Fruit fly (Drosophila melanogaster) whole organism, embryonic: ENCODE results near the gene 7B2.
A peak's percentile ranks its signal among the peaks of the same experiment; 100 is the strongest.

Experiments
- Aef1 ChIP-seq: fragments of 200-800 bp; sonication (Bioruptor generic); IDR thresholded peaks from 3 replicates; pipeline ENCODE4 v1.3.6; 2022; ENCODE audit warnings: missing biosample characterization, missing genetic modification characterization
- Asciz ChIP-seq: fragments of 200-800 bp; sonication (Bioruptor generic); optimal IDR thresholded peaks from 2 replicates; lab custom pipeline; 2017; ENCODE audit warnings: missing biosample characterization, mild to moderate bottlenecking, missing genetic modification characterization, missing genetic modification reagents
- Atf3 ChIP-seq: fragments of 200-800 bp; sonication (Bioruptor generic); optimal IDR thresholded peaks from 3 replicates; lab custom pipeline; 2016; ENCODE audit warnings: missing biosample characterization, missing genetic modification characterization
- Awh ChIP-seq: fragments of 200-800 bp; sonication (Bioruptor generic); IDR thresholded peaks from 2 replicates; pipeline ENCODE4, ENCODE4 v1.3.6; 2022; ENCODE audit warnings: missing biosample characterization, missing genetic modification characterization
- CG11247 ChIP-seq: fragments of 200-800 bp; sonication (Bioruptor generic); IDR thresholded peaks from 2 replicates; pipeline ENCODE4 v1.3.6; 2022; ENCODE audit warnings: missing biosample characterization, missing genetic modification characterization
- CG12769 ChIP-seq: fragments of 200-800 bp; sonication (Bioruptor generic); optimal IDR thresholded peaks from 2 replicates; lab custom pipeline; 2019; ENCODE audit warnings: missing biosample characterization, mild to moderate bottlenecking, missing genetic modification characterization, moderate library complexity
- CG13775 ChIP-seq: fragments of 200-800 bp; sonication (Bioruptor generic); optimal IDR thresholded peaks from 3 replicates; lab custom pipeline; 2017; ENCODE audit warnings: missing biosample characterization, mild to moderate bottlenecking, missing genetic modification characterization
- CG1529 ChIP-seq: fragments of 200-800 bp; sonication (Bioruptor generic); optimal IDR thresholded peaks from 3 replicates; lab custom pipeline; 2018; ENCODE audit warnings: missing biosample characterization, missing genetic modification characterization
- CG1647 ChIP-seq: fragments of 200-800 bp; sonication (Bioruptor generic); optimal IDR thresholded peaks from 3 replicates; lab custom pipeline; 2016; ENCODE audit warnings: missing biosample characterization, missing genetic modification characterization
- CG16779 ChIP-seq: fragments of 200-800 bp; sonication (Bioruptor generic); IDR thresholded peaks from 2 replicates; pipeline ENCODE4 v1.3.6; 2022; ENCODE audit warnings: missing biosample characterization, missing genetic modification characterization
- CG17568 ChIP-seq: fragments of 200-800 bp; sonication (Bioruptor generic); optimal IDR thresholded peaks from 2 replicates; lab custom pipeline; 2018; ENCODE audit warnings: missing biosample characterization, mild to moderate bottlenecking, missing genetic modification characterization, moderate library complexity
- CG1792 ChIP-seq: fragments of 200-800 bp; sonication (Bioruptor generic); optimal IDR thresholded peaks from 2 replicates; lab custom pipeline; 2016; ENCODE audit warnings: missing biosample characterization, missing genetic modification characterization
- CG31388 ChIP-seq: fragments of 200-800 bp; sonication (Bioruptor generic); optimal IDR thresholded peaks from 2 replicates; lab custom pipeline; 2016; ENCODE audit warnings: missing biosample characterization, missing genetic modification characterization
- CG3281 ChIP-seq: fragments of 200-800 bp; sonication (Bioruptor generic); optimal IDR thresholded peaks from 3 replicates; lab custom pipeline; 2017; ENCODE audit warnings: missing biosample characterization, mild to moderate bottlenecking, missing genetic modification characterization
- CG3726 ChIP-seq: fragments of 200-800 bp; sonication (Bioruptor generic); IDR thresholded peaks from 3 replicates; pipeline ENCODE4, ENCODE4 v1.3.6; 2022; ENCODE audit warnings: missing biosample characterization, missing genetic modification characterization
- CG4617 ChIP-seq: fragments of 200-800 bp; sonication (Bioruptor generic); optimal IDR thresholded peaks from 3 replicates; lab custom pipeline; 2016; ENCODE audit warnings: missing biosample characterization, missing genetic modification characterization, borderline replicate concordance
- CG6813 ChIP-seq: fragments of 200-800 bp; sonication (Bioruptor generic); optimal IDR thresholded peaks from 2 replicates; lab custom pipeline; 2017; ENCODE audit warnings: missing biosample characterization, missing genetic modification characterization, mild to moderate bottlenecking, moderate library complexity, missing genetic modification reagents
- CG9609 ChIP-seq: fragments of 200-800 bp; sonication (Bioruptor generic); optimal IDR thresholded peaks from 3 replicates; lab custom pipeline; 2016; ENCODE audit warnings: missing biosample characterization, missing genetic modification characterization
- D19B ChIP-seq: fragments of 200-800 bp; sonication (Bioruptor generic); optimal IDR thresholded peaks from 2 replicates; lab custom pipeline; 2017; ENCODE audit warnings: missing biosample characterization, mild to moderate bottlenecking, missing genetic modification characterization
- Dad ChIP-seq: fragments of 200-800 bp; sonication (Bioruptor generic); optimal IDR thresholded peaks from 3 replicates; lab custom pipeline; 2016; ENCODE audit warnings: missing biosample characterization, missing genetic modification characterization
- E2f1 ChIP-seq: fragments of 200-800 bp; sonication (Bioruptor generic); IDR thresholded peaks from 2 replicates; pipeline ENCODE4 v1.3.6; 2022; ENCODE audit warnings: missing biosample characterization, missing genetic modification characterization
- Ets97D ChIP-seq: fragments of 200-800 bp; sonication (Bioruptor generic); optimal IDR thresholded peaks from 3 replicates; lab custom pipeline; 2016; ENCODE audit warnings: missing biosample characterization, missing genetic modification characterization
- Hand ChIP-seq: fragments of 200-800 bp; sonication (Bioruptor generic); optimal IDR thresholded peaks from 2 replicates; lab custom pipeline; 2017; ENCODE audit warnings: mild to moderate bottlenecking, missing biosample characterization, missing genetic modification reagents, missing genetic modification characterization
- Hmr ChIP-seq: fragments of 200-800 bp; sonication (Bioruptor generic); optimal IDR thresholded peaks from 3 replicates; lab custom pipeline; 2017; ENCODE audit warnings: mild to moderate bottlenecking, missing biosample characterization, missing genetic modification reagents, missing genetic modification characterization
- Kr ChIP-seq: fragments of 200-800 bp; sonication (Bioruptor generic); optimal IDR thresholded peaks from 2 replicates; lab custom pipeline; 2017; ENCODE audit warnings: missing biosample characterization, mild to moderate bottlenecking, missing genetic modification characterization
- Mad ChIP-seq: fragments of 200-800 bp; sonication (Bioruptor generic); optimal IDR thresholded peaks from 2 replicates; lab custom pipeline; 2016; ENCODE audit warnings: missing biosample characterization, missing genetic modification characterization
- Mes4 ChIP-seq: fragments of 200-800 bp; sonication (Bioruptor generic); optimal IDR thresholded peaks from 2 replicates; lab custom pipeline; 2016; ENCODE audit warnings: missing biosample characterization, missing genetic modification characterization
- Optix ChIP-seq: fragments of 200-800 bp; sonication (Bioruptor generic); IDR thresholded peaks from 3 replicates; pipeline ENCODE4 v1.3.6; 2022; ENCODE audit warnings: missing biosample characterization, missing genetic modification characterization
- PHDP ChIP-seq: fragments of 200-800 bp; sonication (Bioruptor generic); optimal IDR thresholded peaks from 3 replicates; lab custom pipeline; 2018; ENCODE audit warnings: missing biosample characterization, mild to moderate bottlenecking, missing genetic modification characterization, moderate library complexity
- Poxn ChIP-seq: fragments of 200-800 bp; sonication (Bioruptor generic); IDR thresholded peaks from 2 replicates; pipeline ENCODE4 v1.3.6; 2022; ENCODE audit warnings: missing biosample characterization, missing genetic modification characterization
- Xrp1 ChIP-seq: fragments of 200-800 bp; sonication (Bioruptor generic); IDR thresholded peaks from 2 replicates; pipeline ENCODE4 v1.3.6; 2022; ENCODE audit warnings: missing biosample characterization, missing genetic modification characterization
- bigmax ChIP-seq: fragments of 200-800 bp; sonication (Bioruptor generic); optimal IDR thresholded peaks from 2 replicates; lab custom pipeline; 2018; ENCODE audit warnings: missing biosample characterization, mild to moderate bottlenecking, missing genetic modification characterization
- btn ChIP-seq: fragments of 200-800 bp; sonication (Bioruptor generic); optimal IDR thresholded peaks from 2 replicates; lab custom pipeline; 2016; ENCODE audit warnings: missing biosample characterization, missing genetic modification characterization
- cato ChIP-seq: fragments of 200-800 bp; sonication (Bioruptor generic); optimal IDR thresholded peaks from 2 replicates; lab custom pipeline; 2016; ENCODE audit warnings: missing biosample characterization, missing genetic modification characterization, borderline replicate concordance
- cg ChIP-seq: fragments of 200-800 bp; sonication (Bioruptor generic); optimal IDR thresholded peaks from 3 replicates; lab custom pipeline; 2019; ENCODE audit warnings: missing biosample characterization, mild to moderate bottlenecking, missing genetic modification characterization, moderate library complexity
- dimm ChIP-seq: fragments of 200-800 bp; sonication (Bioruptor generic); IDR thresholded peaks from 2 replicates; pipeline ENCODE4 v1.3.6; 2022; ENCODE audit warnings: missing biosample characterization, missing genetic modification characterization
- en ChIP-seq: fragments of 200-800 bp; sonication (Bioruptor generic); optimal IDR thresholded peaks from 2 replicates; lab custom pipeline; 2016; ENCODE audit warnings: missing biosample characterization, missing genetic modification characterization
- fd3F ChIP-seq: fragments of 200-800 bp; sonication (Bioruptor generic); optimal IDR thresholded peaks from 2 replicates; lab custom pipeline; 2018; ENCODE audit warnings: missing biosample characterization, mild to moderate bottlenecking, missing genetic modification characterization, moderate library complexity
- gce ChIP-seq: fragments of 200-800 bp; sonication (Bioruptor generic); IDR thresholded peaks from 3 replicates; pipeline ENCODE4 v1.3.6; 2022; ENCODE audit warnings: missing biosample characterization, missing genetic modification characterization
- gcm ChIP-seq: fragments of 200-800 bp; sonication (Bioruptor generic); optimal IDR thresholded peaks from 2 replicates; lab custom pipeline; 2019; ENCODE audit warnings: missing biosample characterization, mild to moderate bottlenecking, missing genetic modification characterization, moderate library complexity
- grau ChIP-seq: fragments of 200-800 bp; optimal IDR thresholded peaks from 3 replicates; lab custom pipeline; 2019; ENCODE audit warnings: missing biosample characterization, mild to moderate bottlenecking, missing genetic modification characterization, moderate library complexity
- gt ChIP-seq: fragments of 200-800 bp; sonication (Bioruptor generic); IDR thresholded peaks from 2 replicates; pipeline ENCODE4 v1.3.6; 2022; ENCODE audit warnings: missing biosample characterization, missing genetic modification characterization
- ham ChIP-seq: fragments of 200-800 bp; sonication (Bioruptor generic); IDR thresholded peaks from 2 replicates; pipeline ENCODE4 v1.3.6; 2022; ENCODE audit warnings: missing biosample characterization, missing genetic modification characterization
- ken ChIP-seq: fragments of 200-800 bp; sonication (Bioruptor generic); IDR thresholded peaks from 3 replicates; pipeline ENCODE4 v1.3.6; 2022; ENCODE audit warnings: missing biosample characterization, missing genetic modification characterization
- kni ChIP-seq: fragments of 200-800 bp; sonication (Bioruptor generic); optimal IDR thresholded peaks from 3 replicates; lab custom pipeline; 2017; ENCODE audit warnings: mild to moderate bottlenecking, missing biosample characterization, missing genetic modification reagents, missing genetic modification characterization
- lab ChIP-seq: fragments of 200-800 bp; sonication (Bioruptor generic); optimal IDR thresholded peaks from 3 replicates; lab custom pipeline; 2017; ENCODE audit warnings: missing biosample characterization, missing genetic modification characterization, mild to moderate bottlenecking, moderate library complexity, missing genetic modification reagents
- pfk ChIP-seq: fragments of 200-800 bp; sonication (Bioruptor generic); optimal IDR thresholded peaks from 2 replicates; lab custom pipeline; 2018; ENCODE audit warnings: missing biosample characterization, mild to moderate bottlenecking, missing genetic modification characterization, moderate library complexity
- psq ChIP-seq: fragments of 200-800 bp; sonication (Bioruptor generic); optimal IDR thresholded peaks from 2 replicates; lab custom pipeline; 2017; ENCODE audit warnings: missing biosample characterization, missing genetic modification characterization
- ro ChIP-seq: fragments of 200-800 bp; sonication (Bioruptor generic); IDR thresholded peaks from 2 replicates; pipeline ENCODE4 v1.3.6; 2022; ENCODE audit warnings: missing biosample characterization, missing genetic modification characterization
- sim ChIP-seq: fragments of 200-800 bp; sonication (Bioruptor generic); IDR thresholded peaks from 2 replicates; pipeline ENCODE4 v1.3.6; 2022; ENCODE audit warnings: missing biosample characterization, missing genetic modification characterization
- tna ChIP-seq: fragments of 200-800 bp; sonication (Bioruptor generic); IDR thresholded peaks from 2 replicates; pipeline ENCODE4 v1.3.6; 2022; ENCODE audit warnings: missing biosample characterization, missing genetic modification characterization; ENCODE audit not compliant: partially characterized antibody

7B2 gene

dm6 chr3R:5368170-5368781, 8.3 kb upstream of the 7B2 start, which contains the start of gene Cerk (continued):
- TF ChIP-seq Dad (peak; percentile 42), cg (no peak), Awh (GFP tag; lab: Robert Waterston, UW) (no peak), Hand (GFP tag; lab: Kevin White, UChicago) (no peak), Ets97D (GFP tag; lab: Kevin White, UChicago) (peak; percentile 78), btn (GFP tag; lab: Kevin White, UChicago) (no peak), PHDP (tag; lab: Kevin White, UChicago) (peak; percentile 36), bigmax (GFP tag; lab: Kevin White, UChicago) (no peak), ham (GFP tag; lab: Robert Waterston, UW) (no peak), psq (GFP tag; lab: Kevin White, UChicago) (no peak), ken (peak; percentile 13; the same call in 1 of the 3 replicates), CG1792 (GFP tag; lab: Kevin White, UChicago) (peak; percentile 11), pfk (GFP tag; lab: Kevin White, UChicago) (no peak), grau (tag; lab: Kevin White, UChicago) (peak; percentile 31), CG1647 (GFP tag; lab: Kevin White, UChicago) (no peak), kni (GFP tag; lab: Kevin White, UChicago) (no peak), Kr (no peak), Poxn (GFP tag; lab: Robert Waterston, UW) (no peak), Hmr (GFP tag; lab: Kevin White, UChicago) (peak; percentile 38), D19B (GFP tag; lab: Kevin White, UChicago) (no peak), gt (GFP tag; lab: Robert Waterston, UW) (no peak), Asciz (no peak), Xrp1 (GFP tag; lab: Robert Waterston, UW) (no peak), CG11247 (GFP tag; lab: Robert Waterston, UW) (no peak), CG9609 (GFP tag; lab: Kevin White, UChicago) (peak; percentile 32), Atf3 (GFP tag; lab: Kevin White, UChicago) (no peak), Aef1 (0 out of 3 replicates have a peak, but pooled peaks have one; percentile 12), cato (GFP tag; lab: Kevin White, UChicago) (no peak), CG12769 (tag; lab: Kevin White, UChicago) (peak; percentile 54), Mad (GFP tag; lab: Kevin White, UChicago) (no peak), dimm (no peak), en (no peak), CG4617 (GFP tag; lab: Kevin White, UChicago) (peak; percentile 45), CG16779 (no peak), lab (GFP tag; lab: Kevin White, UChicago) (peak; percentile 46), gcm (GFP tag; lab: Kevin White, UChicago) (no peak), CG3726 (GFP tag; lab: Robert Waterston, UW) (no peak), sim (GFP tag; lab: Robert Waterston, UW) (no peak), CG13775 (GFP tag; lab: Kevin White, UChicago) (no peak), CG17568 (no peak), Optix (GFP tag; lab: Robert Waterston, UW) (0 out of 3 replicates have a peak, but pooled peaks have one; percentile 37), ro (GFP tag; lab: Robert Waterston, UW) (no peak), CG3281 (no peak), fd3F (GFP tag; lab: Kevin White, UChicago) (no peak), gce (GFP tag; lab: Robert Waterston, UW) (no peak), Mes4 (GFP tag; lab: Kevin White, UChicago) (peak; percentile 37), E2f1 (GFP tag; lab: Robert Waterston, UW) (peak; percentile 6; the same call in 1 of the 2 replicates), tna (peak; percentile 17; the same call in 1 of the 2 replicates), CG6813 (no peak), CG31388 (GFP tag; lab: Kevin White, UChicago) (no peak), CG1529 (GFP tag; lab: Kevin White, UChicago) (no peak)
